Worm (Caenorhabditis elegans) whole organism, L4 larva: ENCODE data around the gene ucr-2.2.
A peak's percentile ranks its signal among the peaks of the same experiment; 100 is the strongest.

Experiments
- F26F4.8 ChIP-seq: fragments of 200-800 bp; sonication (Bioruptor generic); conservative IDR thresholded peaks from 2 replicates; pipeline ENCODE4 v1.3.6; 2022; ENCODE audit warnings: missing genetic modification characterization, missing compliant biosample characterization
- F37D6.2 ChIP-seq: sonication (generic microtip); optimal IDR thresholded peaks from 2 replicates; lab custom pipeline; 2016; ENCODE audit warnings: mild to moderate bottlenecking, missing genetic modification characterization, missing compliant biosample characterization
- Y5F2A.4 ChIP-seq: fragments of 200-800 bp; sonication (Bioruptor generic); optimal IDR thresholded peaks from 2 replicates; lab custom pipeline; 2018; ENCODE audit warnings: mild to moderate bottlenecking, missing genetic modification characterization, missing compliant biosample characterization
- aly-2 ChIP-seq: sonication (generic microtip); optimal IDR thresholded peaks from 2 replicates; lab custom pipeline; 2018; ENCODE audit warnings: missing biosample characterization, missing genetic modification characterization
- ama-1 ChIP-seq: fragments of 150-350 bp; optimal IDR thresholded peaks from 2 replicates; lab custom pipeline; 2014; ENCODE audit warnings: inconsistent platforms, mixed read lengths
- attf-4 ChIP-seq: sonication (generic microtip); optimal IDR thresholded peaks from 3 replicates; lab custom pipeline; 2017; ENCODE audit warnings: missing biosample characterization, missing genetic modification characterization
- ceh-20 ChIP-seq: fragments of 200-800 bp; sonication (Bioruptor generic); IDR thresholded peaks from 2 replicates; pipeline ENCODE4 v1.3.6; 2022; ENCODE audit warnings: missing genetic modification reagents, missing genetic modification characterization, missing compliant biosample characterization
- ces-1 ChIP-seq: fragments of 150-350 bp; sonication (generic microtip); optimal IDR thresholded peaks from 4 replicates; lab custom pipeline; 2014; ENCODE audit warnings: missing biosample characterization, missing genetic modification reagents, missing genetic modification characterization
- cey-2 ChIP-seq: sonication (generic microtip); optimal IDR thresholded peaks from 3 replicates; lab custom pipeline; 2017; ENCODE audit warnings: missing genetic modification characterization, mild to moderate bottlenecking, missing compliant biosample characterization, antibody characterized with exemption, borderline replicate concordance; ENCODE audit not compliant: insufficient read depth
- daf-19 ChIP-seq: fragments of 200-800 bp; sonication (Bioruptor generic); conservative IDR thresholded peaks from 2 replicates; pipeline ENCODE4 v1.3.6; 2022; ENCODE audit warnings: missing genetic modification characterization, missing compliant biosample characterization
- dmd-6 ChIP-seq: fragments of 200-800 bp; sonication (Bioruptor generic); IDR thresholded peaks from 2 replicates; pipeline ENCODE4 v1.3.6; 2022; ENCODE audit warnings: missing genetic modification reagents, missing genetic modification characterization, missing compliant biosample characterization
- dmd-9 ChIP-seq: fragments of 200-800 bp; sonication (Bioruptor generic); IDR thresholded peaks from 2 replicates; pipeline ENCODE4 v1.3.6; 2022; ENCODE audit warnings: missing genetic modification reagents, missing genetic modification characterization, missing compliant biosample characterization
- dpl-1 ChIP-seq: fragments of 150-350 bp; optimal IDR thresholded peaks from 2 replicates; lab custom pipeline; 2014; ENCODE audit warnings: missing biosample characterization, missing genetic modification reagents, missing genetic modification characterization
- duxl-1 ChIP-seq: sonication (generic microtip); optimal IDR thresholded peaks from 2 replicates; lab custom pipeline; 2016; ENCODE audit warnings: mild to moderate bottlenecking, missing genetic modification characterization, moderate library complexity, missing compliant biosample characterization; ENCODE audit not compliant: poor library complexity
- fkh-10 ChIP-seq: fragments of 150-350 bp; optimal IDR thresholded peaks from 2 replicates; lab custom pipeline; 2014; ENCODE audit warnings: missing biosample characterization, missing genetic modification reagents, missing genetic modification characterization
- gei-8 ChIP-seq: fragments of 200-800 bp; sonication (Bioruptor generic); optimal IDR thresholded peaks from 2 replicates; lab custom pipeline; 2018; ENCODE audit warnings: mild to moderate bottlenecking, missing genetic modification characterization, missing compliant biosample characterization
- hlh-30 ChIP-seq: sonication (generic microtip); optimal IDR thresholded peaks from 2 replicates; lab custom pipeline; 2017; ENCODE audit warnings: antibody characterized with exemption, mild to moderate bottlenecking, missing genetic modification characterization, missing compliant biosample characterization; ENCODE audit not compliant: insufficient read depth
- hmg-1.1 ChIP-seq: fragments of 200-800 bp; sonication (Bioruptor generic); IDR thresholded peaks from 2 replicates; pipeline ENCODE4 v1.3.6; 2022; ENCODE audit warnings: missing genetic modification reagents, missing genetic modification characterization, missing compliant biosample characterization
- lin-15B ChIP-seq: fragments of 150-350 bp; sonication (generic microtip); optimal IDR thresholded peaks from 3 replicates; lab custom pipeline; 2014; ENCODE audit warnings: missing biosample characterization, missing genetic modification characterization
- lin-29 ChIP-seq: fragments of 200-800 bp; sonication (Bioruptor generic); IDR thresholded peaks from 2 replicates; pipeline ENCODE4 v1.3.6; 2022; ENCODE audit warnings: missing genetic modification reagents, missing genetic modification characterization, missing compliant biosample characterization
- lir-3 ChIP-seq: sonication (generic microtip); optimal IDR thresholded peaks from 2 replicates; lab custom pipeline; 2016; ENCODE audit warnings: mild to moderate bottlenecking, missing genetic modification characterization, missing compliant biosample characterization
- lsy-2 ChIP-seq, 2 experiments: fragments of 150-350 bp in 1 of 2; sonication (generic microtip) in 1 of 2; optimal IDR thresholded peaks; 2 replicates each; lab custom pipeline; 2014 to 2017; ENCODE audit warnings: missing biosample characterization in 2 of 2, missing genetic modification characterization in 2 of 2
- madf-5 ChIP-seq, 2 experiments: fragments of 200-800 bp; sonication (Bioruptor generic); IDR thresholded peaks; 2 replicates each; pipeline ENCODE4 v1.3.6; 2022; ENCODE audit warnings: missing compliant biosample characterization in 2 of 2, missing genetic modification characterization in 2 of 2
- mdt-29 ChIP-seq: fragments of 200-800 bp; sonication (Bioruptor generic); IDR thresholded peaks from 2 replicates; pipeline ENCODE4 v1.3.6; 2022; ENCODE audit warnings: missing genetic modification reagents, missing genetic modification characterization, missing compliant biosample characterization
- mep-1 ChIP-seq: fragments of 150-350 bp; sonication (generic microtip); optimal IDR thresholded peaks from 3 replicates; lab custom pipeline; 2014; ENCODE audit warnings: missing biosample characterization, missing genetic modification characterization
- nhr-111 ChIP-seq: fragments of 200-800 bp; sonication (Bioruptor generic); optimal IDR thresholded peaks from 2 replicates; lab custom pipeline; 2018; ENCODE audit warnings: mild to moderate bottlenecking, missing genetic modification characterization, missing compliant biosample characterization
- nhr-237 ChIP-seq: sonication (generic microtip); optimal IDR thresholded peaks from 2 replicates; lab custom pipeline; 2017; ENCODE audit warnings: missing biosample characterization, missing genetic modification characterization
- nhr-25 ChIP-seq: sonication (generic microtip); optimal IDR thresholded peaks from 2 replicates; lab custom pipeline; 2017; ENCODE audit warnings: missing genetic modification characterization, mild to moderate bottlenecking, missing compliant biosample characterization, antibody characterized with exemption, moderate library complexity, borderline replicate concordance; ENCODE audit not compliant: insufficient read depth
- nhr-41 ChIP-seq: fragments of 200-800 bp; sonication (Bioruptor generic); IDR thresholded peaks from 2 replicates; pipeline ENCODE4 v1.3.6; 2022; ENCODE audit warnings: missing genetic modification reagents, missing genetic modification characterization, missing compliant biosample characterization
- nhr-48 ChIP-seq: sonication (generic microtip); optimal IDR thresholded peaks from 2 replicates; lab custom pipeline; 2016; ENCODE audit warnings: mild to moderate bottlenecking, missing genetic modification characterization, missing compliant biosample characterization
- pha-4 ChIP-seq, 2 experiments: fragments of 150-350 bp in 1 of 2; fragments of 200-800 bp in 1 of 2; sonication (Bioruptor generic) in 1 of 2; IDR thresholded peaks in 1 of 2; optimal IDR thresholded peaks in 1 of 2; 2 replicates each; pipeline versions ENCODE4 v1.3.6 to Lab custom; 2014 to 2022; ENCODE audit warnings: missing genetic modification characterization in 2 of 2, missing genetic modification reagents in 2 of 2, missing biosample characterization in 1 of 2, missing compliant biosample characterization in 1 of 2
- pqm-1 ChIP-seq: sonication (generic microtip); optimal IDR thresholded peaks from 2 replicates; lab custom pipeline; 2017; ENCODE audit warnings: missing biosample characterization, missing genetic modification characterization
- saeg-2 ChIP-seq: fragments of 200-800 bp; sonication (Bioruptor generic); IDR thresholded peaks from 2 replicates; pipeline ENCODE4 v1.3.6; 2022; ENCODE audit warnings: missing genetic modification reagents, missing genetic modification characterization, missing compliant biosample characterization
- sdz-12 ChIP-seq: fragments of 200-800 bp; sonication (Bioruptor generic); optimal IDR thresholded peaks from 2 replicates; lab custom pipeline; 2018; ENCODE audit warnings: mild to moderate bottlenecking, missing genetic modification characterization, missing compliant biosample characterization
- skn-1 ChIP-seq: fragments of 150-350 bp; optimal IDR thresholded peaks from 2 replicates; lab custom pipeline; 2014; ENCODE audit warnings: missing biosample characterization, missing genetic modification characterization
- snpc-1.2 ChIP-seq: fragments of 200-800 bp; sonication (Bioruptor generic); IDR thresholded peaks from 2 replicates; pipeline ENCODE4 v1.3.6; 2022; ENCODE audit warnings: missing genetic modification reagents, missing genetic modification characterization, missing compliant biosample characterization
- snpc-4 ChIP-seq: fragments of 150-350 bp; optimal IDR thresholded peaks from 2 replicates; lab custom pipeline; 2014; ENCODE audit warnings: missing biosample characterization, missing genetic modification characterization
- spr-3 ChIP-seq: fragments of 200-800 bp; sonication (Bioruptor generic); optimal IDR thresholded peaks from 2 replicates; lab custom pipeline; 2018; ENCODE audit warnings: mild to moderate bottlenecking, missing genetic modification characterization, missing compliant biosample characterization
- tra-1 ChIP-seq: fragments of 200-800 bp; sonication (Bioruptor generic); IDR thresholded peaks from 2 replicates; pipeline ENCODE4 v1.3.6; 2022; ENCODE audit warnings: missing genetic modification reagents, missing genetic modification characterization, missing compliant biosample characterization
- unc-39 ChIP-seq: sonication (generic microtip); optimal IDR thresholded peaks from 2 replicates; lab custom pipeline; 2017; ENCODE audit warnings: missing biosample characterization, missing genetic modification characterization
- vab-7 ChIP-seq: fragments of 200-800 bp; sonication (Bioruptor generic); IDR thresholded peaks from 2 replicates; pipeline ENCODE4 v1.3.6; 2022; ENCODE audit warnings: missing genetic modification reagents, missing genetic modification characterization, missing compliant biosample characterization
- zag-1 ChIP-seq: fragments of 150-350 bp; optimal IDR thresholded peaks from 2 replicates; lab custom pipeline; 2014; ENCODE audit warnings: missing biosample characterization, missing genetic modification characterization
- zfp-2 ChIP-seq: sonication (generic microtip); optimal IDR thresholded peaks from 2 replicates; lab custom pipeline; 2016; ENCODE audit warnings: mild to moderate bottlenecking, missing genetic modification characterization, missing compliant biosample characterization
- zip-2 ChIP-seq: fragments of 150-350 bp; optimal IDR thresholded peaks from 2 replicates; lab custom pipeline; 2014; ENCODE audit warnings: missing biosample characterization, missing genetic modification characterization
- ztf-11 ChIP-seq: fragments of 150-350 bp; optimal IDR thresholded peaks from 2 replicates; lab custom pipeline; 2014; ENCODE audit warnings: missing biosample characterization, missing genetic modification characterization

ucr-2.2 gene

DNA sequence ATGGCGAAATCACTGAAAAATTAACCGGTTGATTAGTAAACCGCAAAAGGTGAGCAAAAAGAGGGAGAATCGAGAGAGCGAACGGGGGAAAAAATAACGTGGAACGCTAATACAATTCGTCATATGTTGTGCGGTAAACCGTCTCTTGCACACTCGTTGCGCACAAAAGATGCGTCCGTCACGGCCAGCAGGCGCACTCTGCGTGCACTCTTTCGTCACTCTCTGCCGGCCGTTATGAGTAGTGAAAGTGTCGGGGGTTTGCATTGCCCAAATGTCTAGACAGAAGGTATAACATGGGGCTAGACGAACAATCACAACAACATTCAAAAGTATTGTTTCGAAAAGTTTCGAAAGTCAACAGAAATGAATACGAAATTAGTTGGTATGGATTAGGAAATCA lies 7.8 kb downstream of the ucr-2.2 start, which contains the start of gene pkhm-2 (continued):
- peak; percentile 86 for TF ChIP-seq dpl-1 (GFP tag; lab: Kevin White, UChicago)
- TF ChIP-seq zfp-2 (tag; lab: Kevin White, UChicago), result no peak
- TF ChIP-seq tra-1 (GFP tag; lab: Robert Waterston, UW), result 0 out of 2 replicates have a peak, but pooled peaks have one; percentile 24
- TF ChIP-seq, all 104 proteins: peak for 59

DNA sequence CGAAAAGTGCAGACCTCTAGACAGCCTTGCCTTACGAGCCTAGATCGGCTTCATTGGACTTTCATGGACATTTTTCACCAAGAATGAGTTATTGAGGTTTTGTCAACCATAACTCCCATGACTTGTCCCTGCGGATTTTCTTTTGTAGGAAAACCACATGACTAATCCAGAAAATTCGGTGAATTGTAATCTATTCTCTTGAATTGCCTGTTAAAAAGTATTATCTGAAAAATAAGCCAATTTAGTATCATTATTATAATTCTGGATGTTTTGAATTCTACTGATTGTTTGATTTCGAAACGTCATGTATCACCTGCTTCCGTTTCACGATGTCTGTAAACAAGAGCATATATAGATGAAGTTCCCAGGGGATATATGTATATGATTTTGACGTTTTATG lies 14.8 kb downstream of the ucr-2.2 start:
- TF ChIP-seq dmd-6, result no peak
- no peak for TF ChIP-seq aly-2

DNA sequence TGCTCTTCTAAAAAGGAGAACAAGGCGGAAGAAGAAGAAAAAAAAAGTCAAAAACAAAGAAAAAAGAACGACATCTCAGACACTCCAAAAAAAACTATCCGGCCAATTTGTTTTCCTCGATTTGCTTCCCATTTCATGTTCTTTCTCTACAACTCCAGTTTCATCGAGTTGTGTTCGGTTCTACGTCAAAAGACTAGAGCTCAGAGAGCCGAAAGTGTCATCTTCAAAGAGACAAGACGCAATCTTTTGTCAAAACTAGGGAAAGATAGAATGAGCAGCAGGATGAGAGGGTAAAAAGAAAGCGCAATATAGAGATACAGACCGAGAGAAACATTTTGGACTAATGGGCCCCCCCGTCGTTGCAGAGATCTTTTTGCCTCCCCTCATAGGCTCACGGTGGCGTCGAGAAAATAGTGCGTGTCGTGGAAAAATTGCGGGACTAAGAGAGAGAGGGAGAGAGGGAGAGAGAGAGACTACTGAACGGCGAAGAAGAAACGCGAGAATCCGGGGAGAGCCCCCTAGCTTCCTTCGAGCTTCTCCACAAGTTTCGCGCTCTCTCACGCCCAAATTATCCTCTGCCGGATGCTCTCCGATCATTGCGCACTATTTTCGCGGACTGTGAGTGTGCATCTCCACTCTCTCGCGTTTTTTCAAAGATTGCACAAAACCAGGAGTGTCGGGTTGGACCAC lies 15.4 kb downstream of the ucr-2.2 start:
- TF ChIP-seq lin-15B (tag; lab: Kevin White, UChicago) (no peak), F37D6.2 (tag; lab: Kevin White, UChicago) (peak; percentile 64), unc-39 (no peak), madf-5 (GFP tag; IDR thresholded peaks at IDR 0.05; lab: Robert Waterston, UW) (no peak), spr-3 (GFP tag; lab: Kevin White, UChicago) (no peak), nhr-48 (tag; lab: Kevin White, UChicago) (peak; percentile 32), nhr-237 (tag; lab: Kevin White, UChicago) (no peak), snpc-1.2 (GFP tag; lab: Robert Waterston, UW) (no peak), hlh-30 (peak; percentile 11), saeg-2 (GFP tag; lab: Robert Waterston, UW) (no peak), Y5F2A.4 (GFP tag; lab: Kevin White, UChicago) (no peak), duxl-1 (tag; lab: Kevin White, UChicago) (no peak), vab-7 (GFP tag; lab: Robert Waterston, UW) (0 out of 2 replicates have a peak, but pooled peaks have one; percentile 12), gei-8 (GFP tag; lab: Kevin White, UChicago) (peak; percentile 47), dmd-9 (GFP tag; lab: Robert Waterston, UW) (no peak), nhr-111 (no peak), skn-1 (no peak), snpc-4 (no peak), pqm-1 (no peak), ceh-20 (peak; percentile 66; the same call in 1 of the 2 replicates), zfp-2 (tag; lab: Kevin White, UChicago) (no peak), aly-2 (no peak), F26F4.8 (GFP tag; lab: Robert Waterston, UW) (no peak), nhr-25 (tag; lab: Kevin White, UChicago) (no peak), sdz-12 (no peak), ces-1 (no peak), hmg-1.1 (GFP tag; lab: Robert Waterston, UW) (peak; percentile 73), zag-1 (no peak), pha-4 (GFP tag; IDR thresholded peaks at IDR 0.05; lab: Robert Waterston, UW) (no peak), pha-4 (tag; optimal IDR thresholded peaks at IDR 0.05; lab: Kevin White, UChicago) (no peak), lir-3 (no peak), attf-4 (tag; lab: Kevin White, UChicago) (no peak), lsy-2 (tag; optimal IDR thresholded peaks at IDR 0.05; lab: Kevin White, UChicago) (peak; percentile 17 to 30), zip-2 (tag; lab: Kevin White, UChicago) (no peak), daf-19 (GFP tag; lab: Robert Waterston, UW) (no peak), mep-1 (tag; lab: Kevin White, UChicago) (peak; percentile 60), lin-29 (no peak), fkh-10 (GFP tag; lab: Kevin White, UChicago) (no peak), ama-1 (lab: Kevin White, UChicago) (no peak), ztf-11 (no peak), nhr-41 (GFP tag; lab: Robert Waterston, UW) (no peak), cey-2 (tag; lab: Kevin White, UChicago) (no peak), mdt-29 (GFP tag; lab: Robert Waterston, UW) (no peak), dmd-6 (peak; percentile 38)
